Fruit fly (Drosophila melanogaster) whole organism, pupa: Measurements from ENCODE around the gene mip130.

Experiments used
- CG17806 ChIP-seq: fragments of 200-800 bp; sonication (Bioruptor generic); optimal IDR thresholded peaks from 2 replicates; lab custom pipeline; 2018; ENCODE audit warnings: missing biosample characterization, mild to moderate bottlenecking, missing genetic modification characterization, moderate library complexity
- CG32121 ChIP-seq: fragments of 200-800 bp; sonication (Bioruptor generic); IDR thresholded peaks from 2 replicates; pipeline ENCODE4 v1.3.6; 2022; ENCODE audit warnings: missing biosample characterization, missing genetic modification characterization
- CG34367 ChIP-seq: fragments of 200-800 bp; sonication (Bioruptor generic); optimal IDR thresholded peaks from 2 replicates; lab custom pipeline; 2018; ENCODE audit warnings: missing biosample characterization, mild to moderate bottlenecking, missing genetic modification characterization
- CG4496 ChIP-seq: fragments of 200-800 bp; sonication (Bioruptor generic); IDR thresholded peaks from 3 replicates; pipeline ENCODE4 v1.3.6; 2022; ENCODE audit warnings: missing biosample characterization, missing genetic modification characterization
- CG8159 ChIP-seq: fragments of 200-800 bp; sonication (Bioruptor generic); optimal IDR thresholded peaks from 3 replicates; lab custom pipeline; 2018; ENCODE audit warnings: missing biosample characterization, mild to moderate bottlenecking, missing genetic modification characterization, moderate library complexity
- D1 ChIP-seq: fragments of 200-800 bp; sonication (Bioruptor generic); optimal IDR thresholded peaks from 2 replicates; lab custom pipeline; 2018; ENCODE audit warnings: missing biosample characterization, mild to moderate bottlenecking, missing genetic modification characterization, moderate library complexity
- EcR ChIP-seq: fragments of 200-800 bp; sonication (Bioruptor generic); optimal IDR thresholded peaks from 3 replicates; lab custom pipeline; 2019; ENCODE audit warnings: missing biosample characterization, missing genetic modification characterization, mild to moderate bottlenecking, moderate library complexity, missing genetic modification reagents
- Ets98B ChIP-seq: fragments of 200-800 bp; sonication (Bioruptor generic); IDR thresholded peaks from 2 replicates; pipeline ENCODE4 v1.3.6; 2022; ENCODE audit warnings: missing biosample characterization, missing genetic modification characterization

DNA sequence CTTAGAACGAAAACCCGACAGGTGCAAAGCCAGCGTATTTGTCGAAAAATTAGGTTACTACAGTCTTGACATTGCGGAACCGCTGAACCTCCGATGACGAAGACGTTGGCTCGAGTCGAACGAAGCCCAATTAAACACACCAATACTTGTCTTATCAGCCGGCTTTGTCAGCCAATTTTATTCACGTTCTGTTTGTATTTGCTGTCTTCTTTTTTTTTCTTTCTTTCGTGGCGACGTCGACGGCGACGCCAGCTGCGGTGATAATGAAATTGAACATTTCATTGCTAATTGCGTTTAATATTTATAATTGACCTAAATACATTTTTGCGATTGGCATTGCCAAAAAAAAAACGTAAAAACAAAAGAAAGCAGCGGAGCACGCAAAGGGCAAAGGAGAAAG, 57.5 kb downstream of the mip130 start:
- no peak for TF ChIP-seq CG32121 (GFP tag; lab: Robert Waterston, UW)
- TF ChIP-seq CG8159 (tag; lab: Kevin White, UChicago), result no peak
- TF ChIP-seq D1 (tag; lab: Kevin White, UChicago), result no peak
- no peak for TF ChIP-seq Ets98B (GFP tag; lab: Robert Waterston, UW)
- TF ChIP-seq EcR (GFP tag; lab: Kevin White, UChicago), result no peak
- no peak for TF ChIP-seq CG34367 (tag; lab: Kevin White, UChicago)
- TF ChIP-seq CG4496 (GFP tag; lab: Robert Waterston, UW), result no peak
- no peak for TF ChIP-seq CG17806 (tag; lab: Kevin White, UChicago)
